Fruit fly (Drosophila melanogaster) whole organism, embryonic: ENCODE data around the gene Chchd2.

Source experiments
- Bgb ChIP-seq: fragments of 200-800 bp; sonication (Bioruptor generic); IDR thresholded peaks from 2 replicates; pipeline ENCODE4 v1.3.6; 2022; ENCODE audit warnings: missing biosample characterization, missing genetic modification characterization; ENCODE audit not compliant: partially characterized antibody
- Blimp-1 ChIP-seq: fragments of 200-800 bp; sonication (Bioruptor generic); optimal IDR thresholded peaks from 3 replicates; lab custom pipeline; 2018; ENCODE audit warnings: missing biosample characterization, missing genetic modification characterization, mild to moderate bottlenecking, moderate library complexity, missing genetic modification reagents
- Bteb2 ChIP-seq: fragments of 200-800 bp; sonication (Bioruptor generic); optimal IDR thresholded peaks from 2 replicates; lab custom pipeline; 2016; ENCODE audit warnings: missing biosample characterization, missing genetic modification characterization
- CG10321 ChIP-seq: fragments of 200-800 bp; sonication (Bioruptor generic); IDR thresholded peaks from 2 replicates; pipeline ENCODE4 v1.3.6; 2022; ENCODE audit warnings: missing biosample characterization, missing genetic modification characterization
- CG10654 ChIP-seq: fragments of 200-800 bp; sonication (Bioruptor generic); optimal IDR thresholded peaks from 2 replicates; lab custom pipeline; 2016; ENCODE audit warnings: missing biosample characterization, missing genetic modification characterization
- CG11093 ChIP-seq: fragments of 200-800 bp; sonication (Bioruptor generic); IDR thresholded peaks from 3 replicates; pipeline ENCODE4 v1.3.6; 2022; ENCODE audit warnings: missing biosample characterization, missing genetic modification characterization
- CG14014 ChIP-seq: fragments of 200-800 bp; sonication (Bioruptor generic); IDR thresholded peaks from 2 replicates; pipeline ENCODE4 v1.3.6; 2022; ENCODE audit warnings: missing biosample characterization, missing genetic modification characterization
- CG14860 ChIP-seq: fragments of 200-800 bp; sonication (Bioruptor generic); IDR thresholded peaks from 3 replicates; pipeline ENCODE4 v1.3.6; 2022; ENCODE audit warnings: missing biosample characterization, missing genetic modification characterization; ENCODE audit not compliant: partially characterized antibody
- CG15269 ChIP-seq: fragments of 200-800 bp; sonication (Bioruptor generic); optimal IDR thresholded peaks from 2 replicates; lab custom pipeline; 2018; ENCODE audit warnings: missing biosample characterization, mild to moderate bottlenecking, missing genetic modification characterization, moderate library complexity
- CG1792 ChIP-seq: fragments of 200-800 bp; sonication (Bioruptor generic); optimal IDR thresholded peaks from 2 replicates; lab custom pipeline; 2016; ENCODE audit warnings: missing biosample characterization, missing genetic modification characterization
- CG18011 ChIP-seq: fragments of 200-800 bp; sonication (Bioruptor generic); optimal IDR thresholded peaks from 2 replicates; lab custom pipeline; 2017; ENCODE audit warnings: missing biosample characterization, missing genetic modification characterization, mild to moderate bottlenecking, moderate library complexity, missing genotype
- CG31224 ChIP-seq: fragments of 200-800 bp; sonication (Bioruptor generic); IDR thresholded peaks from 2 replicates; pipeline ENCODE4 v1.3.6; 2022; ENCODE audit warnings: missing biosample characterization, missing genetic modification characterization
- CG6175 ChIP-seq: fragments of 200-800 bp; sonication (Bioruptor generic); IDR thresholded peaks from 3 replicates; pipeline ENCODE4 v1.3.6; 2022; ENCODE audit warnings: missing biosample characterization, missing genetic modification characterization
- CG6654 ChIP-seq: fragments of 200-800 bp; sonication (Bioruptor generic); optimal IDR thresholded peaks from 2 replicates; lab custom pipeline; 2017; ENCODE audit warnings: missing biosample characterization, mild to moderate bottlenecking, missing genetic modification characterization
- CG6683 ChIP-seq: fragments of 200-800 bp; sonication (Bioruptor generic); optimal IDR thresholded peaks from 2 replicates; lab custom pipeline; 2017; ENCODE audit warnings: missing biosample characterization, mild to moderate bottlenecking, missing genetic modification characterization, missing genetic modification reagents
- CG7963 ChIP-seq: fragments of 200-800 bp; sonication (Bioruptor generic); IDR thresholded peaks from 3 replicates; pipeline ENCODE4 v1.3.6; 2022; ENCODE audit warnings: missing biosample characterization, missing genetic modification characterization; ENCODE audit not compliant: partially characterized antibody
- CG9437 ChIP-seq: fragments of 200-800 bp; sonication (Bioruptor generic); optimal IDR thresholded peaks from 2 replicates; lab custom pipeline; 2018; ENCODE audit warnings: missing biosample characterization, mild to moderate bottlenecking, missing genetic modification characterization
- CG9609 ChIP-seq: fragments of 200-800 bp; sonication (Bioruptor generic); optimal IDR thresholded peaks from 3 replicates; lab custom pipeline; 2016; ENCODE audit warnings: missing biosample characterization, missing genetic modification characterization
- CG9817 ChIP-seq: fragments of 200-800 bp; sonication (Bioruptor generic); optimal IDR thresholded peaks from 2 replicates; lab custom pipeline; 2018; ENCODE audit warnings: missing biosample characterization, mild to moderate bottlenecking, missing genetic modification characterization, moderate library complexity
- CrebB ChIP-seq: fragments of 200-800 bp; sonication (Bioruptor generic); optimal IDR thresholded peaks from 3 replicates; lab custom pipeline; 2018; ENCODE audit warnings: missing biosample characterization, mild to moderate bottlenecking, missing genetic modification characterization
- D19B ChIP-seq: fragments of 200-800 bp; sonication (Bioruptor generic); optimal IDR thresholded peaks from 2 replicates; lab custom pipeline; 2017; ENCODE audit warnings: missing biosample characterization, mild to moderate bottlenecking, missing genetic modification characterization
- Doc3 ChIP-seq: fragments of 200-800 bp; sonication (Bioruptor generic); IDR thresholded peaks from 3 replicates; pipeline ENCODE4 v1.3.6; 2022; ENCODE audit warnings: missing biosample characterization, missing genetic modification characterization; ENCODE audit not compliant: partially characterized antibody
- Ets65A ChIP-seq: fragments of 200-800 bp; sonication (Bioruptor generic); peaks from one replicate; lab custom pipeline; 2016; ENCODE audit warnings: missing biosample characterization, missing genetic modification characterization
- HLH54F ChIP-seq: fragments of 200-800 bp; sonication (Bioruptor generic); optimal IDR thresholded peaks from 3 replicates; lab custom pipeline; 2016; ENCODE audit warnings: missing biosample characterization, missing genetic modification characterization
- HmgD ChIP-seq: fragments of 200-800 bp; sonication (Bioruptor generic); optimal IDR thresholded peaks from 3 replicates; lab custom pipeline; 2016; ENCODE audit warnings: missing biosample characterization, missing genetic modification characterization
- Jarid2 ChIP-seq: fragments of 200-800 bp; sonication (Bioruptor generic); optimal IDR thresholded peaks from 3 replicates; lab custom pipeline; 2017; ENCODE audit warnings: mild to moderate bottlenecking, missing biosample characterization, missing genetic modification reagents, missing genetic modification characterization
- MESR4 ChIP-seq: fragments of 200-800 bp; sonication (Bioruptor generic); optimal IDR thresholded peaks from 2 replicates; lab custom pipeline; 2018; ENCODE audit warnings: missing biosample characterization, mild to moderate bottlenecking, missing genetic modification characterization, moderate library complexity
- Mad ChIP-seq: fragments of 200-800 bp; sonication (Bioruptor generic); optimal IDR thresholded peaks from 2 replicates; lab custom pipeline; 2016; ENCODE audit warnings: missing biosample characterization, missing genetic modification characterization
- Meics ChIP-seq: fragments of 200-800 bp; sonication (Bioruptor generic); optimal IDR thresholded peaks from 2 replicates; lab custom pipeline; 2017; ENCODE audit warnings: missing biosample characterization, mild to moderate bottlenecking, missing genetic modification characterization
- NFAT ChIP-seq: fragments of 200-800 bp; sonication (Bioruptor generic); IDR thresholded peaks from 2 replicates; pipeline ENCODE4 v1.3.6; 2022; ENCODE audit warnings: missing biosample characterization, missing genetic modification characterization
- Nf-YA ChIP-seq: fragments of 200-800 bp; sonication (Bioruptor generic); IDR thresholded peaks from 2 replicates; pipeline ENCODE4 v1.3.6; 2022; ENCODE audit warnings: missing biosample characterization, missing genetic modification characterization
- Nf-YC ChIP-seq: fragments of 200-800 bp; optimal IDR thresholded peaks from 3 replicates; lab custom pipeline; 2019; ENCODE audit warnings: missing biosample characterization, mild to moderate bottlenecking, missing genetic modification characterization, moderate library complexity
- Poxn ChIP-seq: fragments of 200-800 bp; sonication (Bioruptor generic); IDR thresholded peaks from 2 replicates; pipeline ENCODE4 v1.3.6; 2022; ENCODE audit warnings: missing biosample characterization, missing genetic modification characterization
- Spps ChIP-seq: fragments of 200-800 bp; sonication (Bioruptor generic); optimal IDR thresholded peaks from 2 replicates; lab custom pipeline; 2018; ENCODE audit warnings: missing biosample characterization, mild to moderate bottlenecking, missing genetic modification characterization
- Stat92E ChIP-seq, 3 experiments: fragments of >200 bp in 2 of 3; fragments of 200-800 bp in 1 of 3; sonication (Bioruptor generic) in 1 of 3; optimal IDR thresholded peaks; 2 replicates each; lab custom pipeline; 2017 to 2019; ENCODE audit warnings: missing biosample characterization in 3 of 3, missing genetic modification characterization in 3 of 3, mild to moderate bottlenecking in 1 of 3, moderate library complexity in 1 of 3
- bbx ChIP-seq: fragments of 200-800 bp; sonication (Bioruptor generic); IDR thresholded peaks from 2 replicates; pipeline ENCODE4 v1.3.6; 2022; ENCODE audit warnings: missing biosample characterization, missing genetic modification characterization; ENCODE audit not compliant: partially characterized antibody
- chn ChIP-seq: fragments of 200-800 bp; sonication (Bioruptor generic); optimal IDR thresholded peaks from 2 replicates; lab custom pipeline; 2016; ENCODE audit warnings: missing biosample characterization, missing genetic modification characterization
- dati ChIP-seq: fragments of 200-800 bp; sonication (Bioruptor generic); IDR thresholded peaks from 2 replicates; pipeline ENCODE4 v1.3.6; 2022; ENCODE audit warnings: missing biosample characterization, missing genetic modification characterization
- dm ChIP-seq: fragments of 200-800 bp; sonication (Bioruptor generic); optimal IDR thresholded peaks from 3 replicates; lab custom pipeline; 2016; ENCODE audit warnings: missing biosample characterization, missing genetic modification characterization
- dmrt99B ChIP-seq: fragments of 200-800 bp; sonication (Bioruptor generic); optimal IDR thresholded peaks from 2 replicates; lab custom pipeline; 2018; ENCODE audit warnings: missing biosample characterization, mild to moderate bottlenecking, missing genetic modification characterization, moderate library complexity
- ewg ChIP-seq: fragments of 200-800 bp; sonication (Bioruptor generic); optimal IDR thresholded peaks from 3 replicates; lab custom pipeline; 2017; ENCODE audit warnings: mild to moderate bottlenecking, missing biosample characterization, missing genetic modification reagents, missing genetic modification characterization
- fd102C ChIP-seq: fragments of 200-800 bp; sonication (Bioruptor generic); optimal IDR thresholded peaks from 2 replicates; lab custom pipeline; 2018; ENCODE audit warnings: missing biosample characterization, mild to moderate bottlenecking, missing genetic modification characterization, moderate library complexity
- her ChIP-seq: fragments of 200-800 bp; sonication (Bioruptor generic); optimal IDR thresholded peaks from 2 replicates; lab custom pipeline; 2016; ENCODE audit warnings: missing biosample characterization, missing genetic modification characterization
- lola ChIP-seq, 3 experiments: fragments of >200 bp in 2 of 3; fragments of 200-800 bp in 1 of 3; sonication (Bioruptor generic) in 1 of 3; optimal IDR thresholded peaks; 2 replicates each; lab custom pipeline; 2017 to 2019; ENCODE audit warnings: missing biosample characterization in 3 of 3, missing genetic modification characterization in 3 of 3, mild to moderate bottlenecking in 1 of 3, moderate library complexity in 1 of 3
- onecut ChIP-seq: fragments of 200-800 bp; sonication (Bioruptor generic); IDR thresholded peaks from 2 replicates; pipeline ENCODE4 v1.3.6; 2022; ENCODE audit warnings: missing biosample characterization, missing genetic modification characterization
- schlank ChIP-seq: fragments of 200-800 bp; sonication (Bioruptor generic); optimal IDR thresholded peaks from 2 replicates; lab custom pipeline; 2018; ENCODE audit warnings: missing biosample characterization, mild to moderate bottlenecking, missing genetic modification characterization
- shn ChIP-seq: fragments of 200-800 bp; sonication (Bioruptor generic); optimal IDR thresholded peaks from 3 replicates; lab custom pipeline; 2016; ENCODE audit warnings: missing biosample characterization, missing genetic modification characterization
- so ChIP-seq: fragments of 200-800 bp; sonication (Bioruptor generic); IDR thresholded peaks from 3 replicates; pipeline ENCODE4 v1.3.6; 2022; ENCODE audit warnings: missing biosample characterization, missing genetic modification characterization
- stwl ChIP-seq: fragments of 200-800 bp; sonication (Bioruptor generic); optimal IDR thresholded peaks from 3 replicates; lab custom pipeline; 2018; ENCODE audit warnings: missing biosample characterization, mild to moderate bottlenecking, missing genetic modification characterization, moderate library complexity
- wdn ChIP-seq: fragments of 200-800 bp; sonication (Bioruptor generic); IDR thresholded peaks from 2 replicates; pipeline ENCODE4 v1.3.6; 2022; ENCODE audit warnings: missing biosample characterization, missing genetic modification characterization

Chchd2 gene

dm6 chrX:17178484-17178921 lies 29.7 kb downstream of the Chchd2 start (continued):
- TF ChIP-seq Poxn (GFP tag; lab: Robert Waterston, UW): peak; percentile 52
- TF ChIP-seq fd102C (GFP tag; lab: Kevin White, UChicago): peak; percentile 77
- TF ChIP-seq onecut (GFP tag; lab: Robert Waterston, UW): peak; percentile 96
- no peak for TF ChIP-seq wdn (GFP tag; lab: Robert Waterston, UW)
- peak; percentile 84 for TF ChIP-seq Jarid2 (GFP tag; lab: Kevin White, UChicago)
- TF ChIP-seq CG9437 (GFP tag; lab: Kevin White, UChicago): no peak
- TF ChIP-seq CG18011 (GFP tag; lab: Kevin White, UChicago): no peak
- TF ChIP-seq Spps (tag; lab: Kevin White, UChicago): peak; percentile 97
- TF ChIP-seq dmrt99B (tag; lab: Kevin White, UChicago): peak; percentile 99
- no peak for TF ChIP-seq Bteb2
- peak; percentile 96 for TF ChIP-seq dati
- TF ChIP-seq MESR4 (GFP tag; lab: Kevin White, UChicago): peak; percentile 20
- TF ChIP-seq lola (GFP tag; optimal IDR thresholded peaks at IDR 0.05; lab: Kevin White, UChicago): no peak
- no peak for TF ChIP-seq dm (GFP tag; lab: Kevin White, UChicago)
- no peak for TF ChIP-seq ewg
- TF ChIP-seq Meics (GFP tag; lab: Kevin White, UChicago): peak; percentile 96
- peak; percentile 88 for TF ChIP-seq CG1792 (GFP tag; lab: Kevin White, UChicago)
- peak; percentile 93 for TF ChIP-seq Nf-YC (tag; lab: Kevin White, UChicago)
- no peak for TF ChIP-seq Bgb (GFP tag; lab: Robert Waterston, UW)
- TF ChIP-seq HmgD (GFP tag; lab: Kevin White, UChicago): no peak
- peak; percentile 97 for TF ChIP-seq Blimp-1 (GFP tag; lab: Kevin White, UChicago)
- no peak for TF ChIP-seq CG14860 (GFP tag; lab: Robert Waterston, UW)
- peak; percentile 97 for TF ChIP-seq so (GFP tag; lab: Robert Waterston, UW)
- no peak for TF ChIP-seq chn
- no peak for TF ChIP-seq CG14014
- no peak for TF ChIP-seq shn (GFP tag; lab: Kevin White, UChicago)
- peak; percentile 95 for TF ChIP-seq CG6654 (GFP tag; lab: Kevin White, UChicago)
- TF ChIP-seq bbx (GFP tag; lab: Robert Waterston, UW): no peak
- no peak for TF ChIP-seq Mad
- TF ChIP-seq CG31224: peak; percentile 95
- TF ChIP-seq CG10654 (GFP tag; lab: Kevin White, UChicago): peak; percentile 97
- peak; percentile 99 for TF ChIP-seq Ets65A (GFP tag; lab: Kevin White, UChicago)
- TF ChIP-seq NFAT: peak; percentile 96
- TF ChIP-seq CG10321: peak; percentile 66; the same call in 1 of the 2 replicates
- no peak for TF ChIP-seq CG15269 (tag; lab: Kevin White, UChicago)
- TF ChIP-seq Stat92E (GFP tag; optimal IDR thresholded peaks at IDR 0.05; lab: Kevin White, UChicago): peak in 1 of 3 experiments; percentile 99
- TF ChIP-seq CG9609 (GFP tag; lab: Kevin White, UChicago): no peak
- peak; percentile 94 for TF ChIP-seq CG6683 (GFP tag; lab: Kevin White, UChicago)
- peak; percentile 98 for TF ChIP-seq Nf-YA
- TF ChIP-seq CG11093 (GFP tag; lab: Robert Waterston, UW): peak; percentile 98
- TF ChIP-seq HLH54F: peak; percentile 70
- no peak for TF ChIP-seq CrebB (tag; lab: Kevin White, UChicago)
- TF ChIP-seq CG7963: no peak
- peak; percentile 47 for TF ChIP-seq her (GFP tag; lab: Kevin White, UChicago)
- peak; percentile 86 for TF ChIP-seq schlank (tag; lab: Kevin White, UChicago)
- peak; percentile 70 for TF ChIP-seq stwl (tag; lab: Kevin White, UChicago)
- TF ChIP-seq D19B (GFP tag; lab: Kevin White, UChicago): peak; percentile 83
- TF ChIP-seq CG6175 (GFP tag; lab: Robert Waterston, UW): peak; percentile 95
- TF ChIP-seq CG9817 (tag; lab: Kevin White, UChicago): no peak
- 0 out of 3 replicates have a peak, but pooled peaks have one; percentile 17 for TF ChIP-seq Doc3 (GFP tag; lab: Robert Waterston, UW)
